Worm (Caenorhabditis elegans): Measurements from ENCODE around the gene pdfr-1.

The pdfr-1 gene

DNA sequence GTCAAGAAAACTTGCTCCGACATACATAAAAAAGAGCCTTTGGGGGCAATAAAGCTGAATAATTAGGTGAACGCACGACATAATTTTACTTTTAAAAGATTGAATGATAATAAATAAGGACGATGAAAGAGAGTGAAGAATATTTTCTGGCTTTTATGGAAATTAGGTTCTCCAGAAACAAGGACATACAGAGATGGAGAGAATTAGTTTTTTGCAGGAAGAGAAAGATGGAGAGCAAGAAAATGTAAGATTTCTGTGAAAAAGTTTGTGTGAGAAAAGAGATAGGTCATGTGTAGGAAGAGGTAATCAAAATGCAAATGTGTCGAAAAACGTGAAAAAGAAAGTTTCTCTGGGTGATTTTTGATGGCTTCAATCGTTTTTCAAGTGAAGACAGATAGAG, at the start of gene pdfr-1:
Gene pdfr-1 (minus strand): TSS at position 101 of the 400 bp plus-strand sequence.
- TF ChIP-seq lin-35 (GFP tag; optimal IDR thresholded peaks at IDR 0.05) = no peak
- TF ChIP-seq bed-2 (GFP tag; IDR thresholded peaks at IDR 0.05) = no peak
- no peak for TF ChIP-seq pbrm-1 (GFP tag; IDR thresholded peaks at IDR 0.05)
- TF ChIP-seq Y67H2A.10 (GFP tag; conservative IDR thresholded peaks at IDR 0.05) = no peak
- no peak for TF ChIP-seq hmg-1.2 (GFP tag; IDR thresholded peaks at IDR 0.05)
- TF ChIP-seq tbx-9 (tag; optimal IDR thresholded peaks at IDR 0.05; ENCODE audit: borderline replicate concordance) = no peak
- no peak for TF ChIP-seq rcor-1 (GFP tag; IDR thresholded peaks at IDR 0.05)
- TF ChIP-seq snpc-4 (GFP tag; optimal IDR thresholded peaks at IDR 0.05) = no peak
- no peak for TF ChIP-seq snpc-4 (tag; optimal IDR thresholded peaks at IDR 0.05)
- no peak for TF ChIP-seq attf-6 (GFP tag; IDR thresholded peaks at IDR 0.05)
- no peak for TF ChIP-seq ztf-6 (GFP tag; IDR thresholded peaks at IDR 0.05)
- TF ChIP-seq him-1 (tag; optimal IDR thresholded peaks at IDR 0.05) = no peak
- TF ChIP-seq ccch-3 (GFP tag; optimal IDR thresholded peaks at IDR 0.05) = no peak
- TF ChIP-seq sptf-2 (GFP tag; optimal IDR thresholded peaks at IDR 0.05) = no peak
- no peak for TF ChIP-seq T07F8.4 (tag; optimal IDR thresholded peaks at IDR 0.05)
- TF ChIP-seq dox-1 (GFP tag; IDR thresholded peaks at IDR 0.05) = no peak
- no peak for TF ChIP-seq dpl-1 (GFP tag; optimal IDR thresholded peaks at IDR 0.05)
- TF ChIP-seq pha-4 (tag; optimal IDR thresholded peaks at IDR 0.05) = no peak
- TF ChIP-seq attf-5 (GFP tag; optimal IDR thresholded peaks at IDR 0.05) = no peak
- no peak for TF ChIP-seq C06A6.2 (GFP tag; conservative IDR thresholded peaks at IDR 0.05)

DNA sequence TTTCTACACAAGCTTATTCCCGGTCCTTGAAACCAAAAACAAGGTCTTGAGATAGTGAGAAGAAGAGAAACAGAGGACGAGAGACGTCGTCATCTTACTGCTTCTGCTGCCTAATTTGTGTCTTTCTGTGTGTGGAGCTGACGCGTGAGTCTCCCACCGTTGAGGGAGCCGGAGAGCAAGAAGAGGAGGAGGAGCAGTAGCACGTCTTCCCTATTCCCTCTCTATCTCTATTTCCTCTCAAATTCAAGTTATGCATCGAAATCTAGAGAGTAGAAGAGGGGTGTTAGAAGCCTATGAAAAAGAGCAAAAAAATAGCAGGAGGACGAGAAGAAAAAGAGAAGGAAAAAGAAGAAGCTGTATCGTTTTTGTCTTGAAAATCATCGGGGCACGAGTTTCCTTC, 43.3 kb upstream of the pdfr-1 start:
- peak; percentile 6 for TF ChIP-seq atf-7 (tag; optimal IDR thresholded peaks at IDR 0.05)
- TF ChIP-seq madf-3 (GFP tag; IDR thresholded peaks at IDR 0.05) = peak; percentile 37; the same call in 1 of the 2 replicates
- TF ChIP-seq K12H6.12 (tag; optimal IDR thresholded peaks at IDR 0.05) = peak; percentile 23
- no peak for TF ChIP-seq snpc-4 (GFP tag; optimal IDR thresholded peaks at IDR 0.05)
- no peak for TF ChIP-seq snpc-4 (tag; optimal IDR thresholded peaks at IDR 0.05)
- TF ChIP-seq lin-35 (GFP tag; optimal IDR thresholded peaks at IDR 0.05) = peak in 1 of 3 experiments; percentile 45
- TF ChIP-seq ztf-18 (tag; optimal IDR thresholded peaks at IDR 0.05) = no peak
- TF ChIP-seq T26A5.8 (tag; optimal IDR thresholded peaks at IDR 0.05) = no peak
- TF ChIP-seq ceh-27 (GFP tag; optimal IDR thresholded peaks at IDR 0.05) = peak; percentile 54
- peak; percentile 31; the same call in 1 of the 2 replicates for TF ChIP-seq hmg-1.2 (GFP tag; IDR thresholded peaks at IDR 0.05)
- TF ChIP-seq xnd-1 (tag; optimal IDR thresholded peaks at IDR 0.05) = no peak

DNA sequence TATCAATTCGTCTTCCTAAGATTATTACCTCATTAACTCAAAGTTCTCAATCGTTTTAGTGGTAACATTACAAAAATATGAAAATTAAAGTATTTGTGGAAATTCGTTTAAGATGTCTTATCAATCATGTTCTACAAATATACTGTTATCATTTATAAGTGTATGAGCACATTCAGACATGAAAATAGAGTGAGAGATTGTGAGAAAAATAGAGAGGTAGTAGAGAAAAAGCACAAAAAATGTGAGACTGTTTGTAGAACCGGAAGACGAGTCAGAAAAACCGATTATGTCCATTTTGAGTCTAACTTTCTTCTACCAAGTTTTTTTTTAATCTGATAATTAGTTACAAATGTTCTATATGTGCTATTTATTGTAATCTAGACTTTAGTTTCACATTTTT, 41.4 kb upstream of the pdfr-1 start:
- TF ChIP-seq C06A6.2 (GFP tag; conservative IDR thresholded peaks at IDR 0.05) (no peak), repo-1 (tag; optimal IDR thresholded peaks at IDR 0.05) (no peak), snpc-1.1 (tag; optimal IDR thresholded peaks at IDR 0.05; ENCODE audit: insufficient read depth) (no peak), dpl-1 (GFP tag; optimal IDR thresholded peaks at IDR 0.05) (no peak), snpc-3.4 (tag; optimal IDR thresholded peaks at IDR 0.05) (no peak), hlh-26 (GFP tag; conservative IDR thresholded peaks at IDR 0.05) (no peak), nhr-120 (GFP tag; IDR thresholded peaks at IDR 0.05) (no peak), lin-26 (GFP tag; IDR thresholded peaks at IDR 0.05) (no peak), nhr-80 (tag; optimal IDR thresholded peaks at IDR 0.05) (peak; percentile 85)

DNA sequence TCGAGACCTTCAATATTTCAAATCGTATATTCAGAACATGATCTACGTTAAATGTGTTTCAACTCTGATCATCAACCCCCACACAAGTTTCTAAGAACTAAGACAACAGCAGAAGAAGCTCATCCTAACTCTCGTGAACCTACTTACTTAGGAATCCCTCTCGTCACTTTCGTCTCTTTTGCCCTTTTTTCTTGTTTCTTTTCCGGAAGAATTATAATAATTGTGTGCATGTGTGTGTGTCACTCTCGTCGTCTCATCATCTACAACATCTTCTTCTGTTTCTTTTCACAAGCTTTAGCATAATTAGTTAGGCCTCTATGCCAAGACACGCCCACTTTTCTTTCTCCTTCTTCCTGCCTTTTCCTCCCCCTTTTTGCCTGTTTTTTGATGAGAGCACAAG, 38.6 kb upstream of the pdfr-1 start:
- TF ChIP-seq Y56A3A.18 (GFP tag; IDR thresholded peaks at IDR 0.05) (no peak), pbrm-1 (GFP tag; IDR thresholded peaks at IDR 0.05) (no peak), madf-10 (tag; optimal IDR thresholded peaks at IDR 0.05) (no peak), efl-1 (GFP tag; optimal IDR thresholded peaks at IDR 0.05) (no peak), ZK185.1 (tag; optimal IDR thresholded peaks at IDR 0.05; ENCODE audit: poor library complexity, severe bottlenecking) (no peak), lir-1 (GFP tag; conservative IDR thresholded peaks at IDR 0.05) (no peak), mcd-1 (GFP tag; IDR thresholded peaks at IDR 0.05) (no peak), atf-7 (tag; optimal IDR thresholded peaks at IDR 0.05) (no peak), F57C9.4 (tag; optimal IDR thresholded peaks at IDR 0.05) (no peak), let-607 (tag; optimal IDR thresholded peaks at IDR 0.05) (no peak), ceh-58 (GFP tag; IDR thresholded peaks at IDR 0.05) (no peak), bed-2 (GFP tag; IDR thresholded peaks at IDR 0.05) (no peak), pha-4 (tag; optimal IDR thresholded peaks at IDR 0.05) (no peak), lsy-27 (tag; optimal IDR thresholded peaks at IDR 0.05; ENCODE audit: borderline replicate concordance, insufficient read depth) (no peak), sdz-38 (tag; optimal IDR thresholded peaks at IDR 0.05) (no peak)

All from whole organism, young adult.